Worm (Caenorhabditis elegans) whole organism, young adult: ENCODE results near the gene nhr-172.

ENCODE experiments used
- B0336.3 ChIP-seq: fragments of 200-800 bp; sonication (Bioruptor generic); IDR thresholded peaks from 2 replicates; pipeline ENCODE4 v1.3.6; 2022; ENCODE audit warnings: missing genetic modification characterization, missing compliant biosample characterization
- C06A6.2 ChIP-seq: fragments of 200-800 bp; sonication (Bioruptor generic); conservative IDR thresholded peaks from 2 replicates; pipeline ENCODE4 v1.3.6; 2022; ENCODE audit warnings: missing genetic modification characterization, missing compliant biosample characterization
- F10E7.11 ChIP-seq: sonication (generic microtip); optimal IDR thresholded peaks from 2 replicates; lab custom pipeline; 2017; ENCODE audit warnings: mild to moderate bottlenecking, missing genetic modification characterization, moderate library complexity, missing compliant biosample characterization
- F22D6.2 ChIP-seq: sonication (generic microtip); optimal IDR thresholded peaks from 2 replicates; lab custom pipeline; 2016; ENCODE audit warnings: mild to moderate bottlenecking, missing genetic modification characterization, missing compliant biosample characterization
- F33H1.4 ChIP-seq: fragments of 200-800 bp; sonication (Bioruptor generic); IDR thresholded peaks from 2 replicates; pipeline ENCODE4 v1.3.6; 2022; ENCODE audit warnings: missing genetic modification reagents, missing genetic modification characterization, missing compliant biosample characterization
- F37B4.10 ChIP-seq: fragments of 200-800 bp; sonication (Bioruptor generic); IDR thresholded peaks from 2 replicates; pipeline ENCODE4 v1.3.6; 2022; ENCODE audit warnings: missing genetic modification characterization, missing compliant biosample characterization
- F39B2.1 ChIP-seq: fragments of 200-800 bp; sonication (Bioruptor generic); IDR thresholded peaks from 2 replicates; pipeline ENCODE4 v1.3.6; 2022; ENCODE audit warnings: missing genetic modification reagents, missing genetic modification characterization, missing compliant biosample characterization
- F49E8.2 ChIP-seq: sonication (generic microtip); optimal IDR thresholded peaks from 3 replicates; lab custom pipeline; 2017; ENCODE audit warnings: missing genetic modification characterization, mild to moderate bottlenecking, missing compliant biosample characterization, antibody characterized with exemption, moderate library complexity; ENCODE audit not compliant: insufficient read depth
- F55B11.4 ChIP-seq: sonication (generic microtip); optimal IDR thresholded peaks from 2 replicates; lab custom pipeline; 2016; ENCODE audit warnings: missing compliant biosample characterization, missing genetic modification characterization, borderline replicate concordance; ENCODE audit not compliant: insufficient read depth
- F57C9.4 ChIP-seq: sonication (generic microtip); optimal IDR thresholded peaks from 2 replicates; lab custom pipeline; 2017; ENCODE audit warnings: mild to moderate bottlenecking, missing genetic modification characterization, missing compliant biosample characterization
- T26A5.8 ChIP-seq: sonication (generic microtip); optimal IDR thresholded peaks from 2 replicates; lab custom pipeline; 2016; ENCODE audit warnings: missing genetic modification characterization, missing compliant biosample characterization
- Y53F4B.3 ChIP-seq: fragments of 200-800 bp; sonication (Bioruptor generic); IDR thresholded peaks from 2 replicates; pipeline ENCODE4 v1.3.6; 2022; ENCODE audit warnings: missing genetic modification reagents, missing genetic modification characterization, missing compliant biosample characterization
- Y53G8AR.9 ChIP-seq: fragments of 200-800 bp; sonication (Bioruptor generic); conservative IDR thresholded peaks from 2 replicates; pipeline ENCODE4 v1.3.6; 2022; ENCODE audit warnings: missing genetic modification reagents, missing genetic modification characterization, missing compliant biosample characterization
- Y67H2A.10 ChIP-seq: fragments of 200-800 bp; sonication (Bioruptor generic); conservative IDR thresholded peaks from 2 replicates; pipeline ENCODE4 v1.3.6; 2022; ENCODE audit warnings: missing genetic modification reagents, missing genetic modification characterization, missing compliant biosample characterization
- Y79H2A.3 ChIP-seq: fragments of 200-800 bp; sonication (Bioruptor generic); conservative IDR thresholded peaks from 2 replicates; pipeline ENCODE4 v1.3.6; 2022; ENCODE audit warnings: missing genetic modification reagents, missing genetic modification characterization, missing compliant biosample characterization
- ceh-79 ChIP-seq: sonication (generic microtip); optimal IDR thresholded peaks from 2 replicates; lab custom pipeline; 2017; ENCODE audit warnings: mild to moderate bottlenecking, missing genetic modification characterization, missing compliant biosample characterization
- dox-1 ChIP-seq: fragments of 200-800 bp; sonication (Bioruptor generic); IDR thresholded peaks from 2 replicates; pipeline ENCODE4 v1.3.6; 2022; ENCODE audit warnings: missing genetic modification reagents, missing genetic modification characterization, missing compliant biosample characterization
- egl-44 ChIP-seq: fragments of 200-800 bp; sonication (Bioruptor generic); IDR thresholded peaks from 2 replicates; pipeline ENCODE4 v1.3.6; 2022; ENCODE audit warnings: missing genetic modification reagents, missing genetic modification characterization, missing compliant biosample characterization
- hmg-1.2 ChIP-seq: fragments of 200-800 bp; sonication (Bioruptor generic); IDR thresholded peaks from 2 replicates; pipeline ENCODE4 v1.3.6; 2022; ENCODE audit warnings: missing genetic modification reagents, missing genetic modification characterization, missing compliant biosample characterization
- hmg-20 ChIP-seq: fragments of 200-800 bp; sonication (Bioruptor generic); IDR thresholded peaks from 2 replicates; pipeline ENCODE4 v1.3.6; 2022; ENCODE audit warnings: missing genetic modification reagents, missing genetic modification characterization, missing compliant biosample characterization
- hrde-1 ChIP-seq: sonication (generic microtip); optimal IDR thresholded peaks from 2 replicates; lab custom pipeline; 2016; ENCODE audit warnings: missing genetic modification characterization, mild to moderate bottlenecking, missing compliant biosample characterization, moderate library complexity, missing genotype, missing genetic modification reagents, borderline replicate concordance
- let-607 ChIP-seq, 2 experiments: fragments of 200-800 bp in 1 of 2; sonication (Bioruptor generic) in 1 of 2; sonication (generic microtip) in 1 of 2; optimal IDR thresholded peaks; 2 replicates each; lab custom pipeline; 2016 to 2018; ENCODE audit warnings: mild to moderate bottlenecking in 2 of 2, missing compliant biosample characterization in 2 of 2, missing genetic modification characterization in 2 of 2, moderate library complexity in 2 of 2, missing genotype in 1 of 2
- lin-35 ChIP-seq, 3 experiments: fragments of 150-350 bp in 2 of 3; sonication (generic microtip) in 1 of 3; optimal IDR thresholded peaks; 2 replicates each; lab custom pipeline; 2014 to 2018; ENCODE audit warnings: missing biosample characterization in 3 of 3, missing genetic modification characterization in 3 of 3, missing genetic modification reagents in 3 of 3
- lin-40 ChIP-seq: sonication (generic microtip); optimal IDR thresholded peaks from 2 replicates; lab custom pipeline; 2016; ENCODE audit warnings: missing genetic modification characterization, mild to moderate bottlenecking, missing compliant biosample characterization, missing genotype, missing genetic modification reagents
- madf-3 ChIP-seq: fragments of 200-800 bp; sonication (Bioruptor generic); IDR thresholded peaks from 2 replicates; pipeline ENCODE4 v1.3.6; 2022; ENCODE audit warnings: missing genetic modification reagents, missing genetic modification characterization, missing compliant biosample characterization
- madf-6 ChIP-seq: fragments of 200-800 bp; sonication (Bioruptor generic); IDR thresholded peaks from 2 replicates; pipeline ENCODE4 v1.3.6; 2022; ENCODE audit warnings: missing genetic modification reagents, missing genetic modification characterization, missing compliant biosample characterization
- mel-28 ChIP-seq: sonication (generic microtip); optimal IDR thresholded peaks from 2 replicates; lab custom pipeline; 2016; ENCODE audit warnings: borderline replicate concordance, mild to moderate bottlenecking, missing genetic modification characterization, missing compliant biosample characterization
- nfya-1 ChIP-seq: sonication (generic microtip); optimal IDR thresholded peaks from 2 replicates; lab custom pipeline; 2017; ENCODE audit warnings: antibody characterized with exemption, missing compliant biosample characterization, missing genetic modification characterization, borderline replicate concordance; ENCODE audit not compliant: insufficient read depth
- nfya-2 ChIP-seq: fragments of 200-800 bp; sonication (Bioruptor generic); IDR thresholded peaks from 2 replicates; pipeline ENCODE4 v1.3.6; 2022; ENCODE audit warnings: missing genetic modification reagents, missing genetic modification characterization, missing compliant biosample characterization
- nhr-179 ChIP-seq: sonication (generic microtip); optimal IDR thresholded peaks from 2 replicates; lab custom pipeline; 2016; ENCODE audit warnings: mild to moderate bottlenecking, missing genetic modification characterization, missing compliant biosample characterization
- rcor-1 ChIP-seq: fragments of 200-800 bp; sonication (Bioruptor generic); IDR thresholded peaks from 2 replicates; pipeline ENCODE4 v1.3.6; 2022; ENCODE audit warnings: missing genetic modification reagents, missing genetic modification characterization, missing compliant biosample characterization
- repo-1 ChIP-seq: sonication (generic microtip); optimal IDR thresholded peaks from 2 replicates; lab custom pipeline; 2017; ENCODE audit warnings: mild to moderate bottlenecking, missing genetic modification characterization, missing compliant biosample characterization
- sdz-38 ChIP-seq: sonication (generic microtip); optimal IDR thresholded peaks from 2 replicates; lab custom pipeline; 2016; ENCODE audit warnings: missing genotype, missing genetic modification characterization, missing compliant biosample characterization
- sea-2 ChIP-seq: fragments of 200-800 bp; sonication (Bioruptor generic); IDR thresholded peaks from 2 replicates; pipeline ENCODE4 v1.3.6; 2022; ENCODE audit warnings: missing genetic modification characterization, missing compliant biosample characterization
- snpc-1.1 ChIP-seq: sonication (generic microtip); optimal IDR thresholded peaks from 2 replicates; lab custom pipeline; 2017; ENCODE audit warnings: missing genetic modification characterization, mild to moderate bottlenecking, missing compliant biosample characterization, antibody characterized with exemption, moderate library complexity, missing genotype, missing genetic modification reagents; ENCODE audit not compliant: insufficient read depth
- somi-1 ChIP-seq: fragments of 200-800 bp; sonication (Bioruptor generic); optimal IDR thresholded peaks from 2 replicates; lab custom pipeline; 2018; ENCODE audit warnings: mild to moderate bottlenecking, missing genetic modification characterization, missing compliant biosample characterization
- tbx-9 ChIP-seq: sonication (generic microtip); optimal IDR thresholded peaks from 2 replicates; lab custom pipeline; 2016; ENCODE audit warnings: borderline replicate concordance, missing genetic modification characterization, inconsistent platforms, missing compliant biosample characterization
- tlf-1 ChIP-seq: fragments of 200-800 bp; sonication (Bioruptor generic); optimal IDR thresholded peaks from 2 replicates; lab custom pipeline; 2018; ENCODE audit warnings: mild to moderate bottlenecking, missing genetic modification characterization, missing compliant biosample characterization
- unc-130 ChIP-seq: sonication (generic microtip); optimal IDR thresholded peaks from 2 replicates; lab custom pipeline; 2016; ENCODE audit warnings: missing genetic modification reagents, missing genetic modification characterization, missing compliant biosample characterization

The nhr-172 gene

DNA sequence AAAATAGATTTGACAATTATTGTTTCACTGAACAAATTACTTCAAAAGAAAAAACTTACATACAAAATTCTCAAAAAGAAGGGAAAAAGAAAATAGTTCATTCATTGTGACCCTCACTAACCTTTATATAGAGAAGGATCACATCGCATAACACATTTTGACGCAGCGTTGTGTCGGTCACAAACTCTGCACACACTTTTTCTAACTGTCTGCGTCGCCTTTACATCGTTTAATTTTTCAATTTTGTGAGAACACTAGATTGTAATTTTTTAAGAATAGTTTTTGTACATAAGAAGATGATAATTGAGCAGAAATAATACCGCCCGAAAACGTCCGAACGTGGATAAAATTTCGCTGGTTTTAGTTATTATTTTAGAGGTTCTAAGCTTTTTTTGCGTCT, 27.8 kb upstream of the nhr-172 start, which contains the start of gene C18B10.6:
TSS of gene C18B10.6 (minus strand) at position 101 of the 400 bp plus-strand sequence.
- TF ChIP-seq madf-3 (GFP tag; lab: Robert Waterston, UW) (no peak), F57C9.4 (tag; lab: Kevin White, UChicago) (no peak), tlf-1 (GFP tag; lab: Kevin White, UChicago) (no peak), F10E7.11 (tag; lab: Kevin White, UChicago) (no peak), sea-2 (GFP tag; lab: Robert Waterston, UW) (no peak), Y53F4B.3 (no peak), F55B11.4 (tag; lab: Kevin White, UChicago) (no peak)

ce11 chrV:7485000-7485399, 23.8 kb upstream of the nhr-172 start, which contains the start of gene srbc-8:
Gene srbc-8, minus strand, starts transcription at chrV:7485100.
- no peak for TF ChIP-seq let-607 (tag; optimal IDR thresholded peaks at IDR 0.05; lab: Kevin White, UChicago)
- no peak for TF ChIP-seq unc-130
- no peak for TF ChIP-seq somi-1 (GFP tag; lab: Kevin White, UChicago)
- TF ChIP-seq nhr-179 (tag; lab: Kevin White, UChicago): no peak
- no peak for TF ChIP-seq F49E8.2 (tag; lab: Kevin White, UChicago)
- TF ChIP-seq hmg-1.2 (GFP tag; lab: Robert Waterston, UW): no peak
- TF ChIP-seq dox-1 (GFP tag; lab: Robert Waterston, UW): no peak
- no peak for TF ChIP-seq mel-28
- TF ChIP-seq nfya-2: no peak
- no peak for TF ChIP-seq snpc-1.1 (tag; lab: Kevin White, UChicago)

DNA sequence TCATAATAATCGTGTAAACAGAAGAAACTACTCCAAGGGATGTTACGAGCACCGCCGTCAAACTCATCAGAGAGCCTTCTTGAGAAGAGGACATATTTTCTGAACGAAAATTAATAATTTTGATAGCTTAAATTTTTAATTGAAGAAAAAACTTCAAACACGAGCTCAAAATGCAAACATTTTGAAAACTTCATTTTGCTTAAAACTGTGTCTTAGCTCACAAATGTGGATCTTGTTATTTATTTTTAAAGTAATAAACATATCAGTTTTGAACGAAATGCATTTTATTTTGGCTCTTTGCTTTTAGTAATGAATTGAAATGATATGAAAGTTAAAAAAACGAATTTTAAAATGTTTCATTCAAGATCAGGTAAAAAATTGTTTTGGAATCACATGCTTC, 21.3 kb upstream of the nhr-172 start, which contains the start of gene srbc-7:
TSS of gene srbc-7 (minus strand) at position 101 of the 400 bp plus-strand sequence.
- TF ChIP-seq ceh-79 (tag; lab: Kevin White, UChicago) (no peak), lin-35 (GFP tag; optimal IDR thresholded peaks at IDR 0.05; lab: Kevin White, UChicago) (no peak), B0336.3 (GFP tag; lab: Robert Waterston, UW) (no peak), Y79H2A.3 (GFP tag; lab: Robert Waterston, UW) (no peak), F57C9.4 (tag; lab: Kevin White, UChicago) (no peak), C06A6.2 (GFP tag; lab: Robert Waterston, UW) (no peak), rcor-1 (no peak), sdz-38 (tag; lab: Kevin White, UChicago) (no peak)
- TF ChIP-seq, all 124 proteins: peak for 0

DNA sequence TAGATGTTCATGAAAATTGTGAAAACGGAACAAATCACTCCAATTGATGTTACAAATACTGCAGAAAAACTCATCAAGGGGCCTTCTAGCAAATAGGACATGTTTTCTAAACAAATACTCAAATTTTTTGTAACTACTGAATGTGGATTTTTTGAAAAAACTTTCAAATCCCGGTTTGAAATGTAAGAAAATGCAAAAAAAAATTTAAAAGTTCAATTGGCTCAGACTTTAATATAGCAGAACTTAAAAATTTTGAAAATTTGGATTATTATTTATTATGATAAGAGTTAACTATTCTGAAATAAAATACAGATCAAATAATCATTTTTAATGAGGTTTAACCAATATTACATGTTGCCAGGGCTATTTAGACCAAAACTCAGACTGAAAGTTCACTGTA, 18.5 kb upstream of the nhr-172 start, which contains the start of gene srbc-9:
TSS of gene srbc-9 (minus strand) at position 101 of the 400 bp plus-strand sequence.
- TF ChIP-seq Y67H2A.10 (GFP tag; lab: Robert Waterston, UW): no peak
- TF ChIP-seq tbx-9 (tag; lab: Kevin White, UChicago): no peak
- TF ChIP-seq F49E8.2 (tag; lab: Kevin White, UChicago): no peak
- no peak for TF ChIP-seq F55B11.4 (tag; lab: Kevin White, UChicago)
- TF ChIP-seq F22D6.2 (tag; lab: Kevin White, UChicago): no peak
- TF ChIP-seq nfya-1: no peak
- TF ChIP-seq repo-1 (tag; lab: Kevin White, UChicago): no peak
- TF ChIP-seq madf-6 (GFP tag; lab: Robert Waterston, UW): no peak
- TF ChIP-seq Y53G8AR.9 (GFP tag; lab: Robert Waterston, UW): no peak
- no peak for TF ChIP-seq C06A6.2 (GFP tag; lab: Robert Waterston, UW)
- no peak for TF ChIP-seq tlf-1 (GFP tag; lab: Kevin White, UChicago)
- TF ChIP-seq hmg-20 (GFP tag; lab: Robert Waterston, UW): no peak
- no peak for TF ChIP-seq hrde-1 (tag; lab: Kevin White, UChicago)
- no peak for TF ChIP-seq T26A5.8 (tag; lab: Kevin White, UChicago)
- TF ChIP-seq egl-44 (GFP tag; lab: Robert Waterston, UW): no peak
- TF ChIP-seq F39B2.1 (GFP tag; lab: Robert Waterston, UW): no peak
- TF ChIP-seq Y79H2A.3 (GFP tag; lab: Robert Waterston, UW): no peak
- TF ChIP-seq F33H1.4 (GFP tag; lab: Robert Waterston, UW): no peak
- no peak for TF ChIP-seq lin-40 (tag; lab: Kevin White, UChicago)
- TF ChIP-seq F37B4.10 (GFP tag; lab: Robert Waterston, UW): no peak
